Fruit fly (Drosophila melanogaster): ENCODE results near the gene CG5011.

CG5011 gene

DNA sequence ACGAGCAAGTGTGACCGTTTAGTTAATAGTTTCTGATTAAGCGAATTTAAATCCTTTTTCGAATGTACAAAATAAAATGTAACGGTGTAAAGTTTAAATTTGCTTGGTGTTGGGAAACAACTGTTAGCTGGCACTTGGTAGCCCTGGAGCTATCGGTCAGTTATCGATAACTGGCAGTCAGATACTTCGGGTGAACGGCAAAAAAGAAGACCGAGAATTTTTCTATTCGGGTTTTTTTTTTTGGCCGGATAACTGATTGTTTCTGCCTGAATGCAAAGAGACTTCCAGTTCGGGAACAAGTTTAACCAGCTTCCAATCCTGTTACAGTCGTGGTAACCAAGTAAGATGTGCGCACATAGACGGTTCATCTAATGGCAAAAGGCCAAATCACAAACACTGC, 22.9 kb upstream of the CG5011 start, which contains the start of gene CG4896 (continued):
- TF ChIP-seq GATAe (GFP tag; conservative IDR thresholded peaks at IDR 0.05) (no peak), lola (GFP tag; optimal IDR thresholded peaks at IDR 0.05) (no peak), dm (GFP tag; optimal IDR thresholded peaks at IDR 0.05) (no peak), rib (GFP tag; IDR thresholded peaks at IDR 0.05) (no peak), CG11560 (tag; IDR thresholded peaks at IDR 0.05) (no peak), kay (GFP tag; optimal IDR thresholded peaks at IDR 0.05) (no peak), CG14667 (GFP tag; IDR thresholded peaks at IDR 0.05) (no peak), bab2 (GFP tag; optimal IDR thresholded peaks at IDR 0.05) (no peak), emc (GFP tag; optimal IDR thresholded peaks at IDR 0.05) (no peak), Gsc (GFP tag; IDR thresholded peaks at IDR 0.05) (no peak), Adf1 (GFP tag; IDR thresholded peaks at IDR 0.05) (no peak), nau (GFP tag; optimal IDR thresholded peaks at IDR 0.05) (no peak), pros (GFP tag; optimal IDR thresholded peaks at IDR 0.05) (no peak), TFAM (GFP tag; optimal IDR thresholded peaks at IDR 0.05) (no peak), amos (GFP tag; IDR thresholded peaks at IDR 0.05; ENCODE audit: partially characterized antibody) (peak; percentile 70), bigmax (GFP tag; optimal IDR thresholded peaks at IDR 0.05) (no peak), CG30020 (tag; optimal IDR thresholded peaks at IDR 0.05) (no peak), Xrp1 (GFP tag; IDR thresholded peaks at IDR 0.05) (peak; percentile 27; the same call in 1 of the 2 replicates), Rx (GFP tag; IDR thresholded peaks at IDR 0.05) (no peak), cato (GFP tag; optimal IDR thresholded peaks at IDR 0.05; ENCODE audit: borderline replicate concordance) (no peak), MBD-R2 (GFP tag; IDR thresholded peaks at IDR 0.05) (peak; percentile 85), corto (GFP tag; optimal IDR thresholded peaks at IDR 0.05) (no peak), row (GFP tag; IDR thresholded peaks at IDR 0.05) (peak; percentile 27; the same call in 1 of the 3 replicates), ems (GFP tag; optimal IDR thresholded peaks at IDR 0.05) (peak; percentile 28), schlank (tag; optimal IDR thresholded peaks at IDR 0.05) (no peak), NC2α (GFP tag; optimal IDR thresholded peaks at IDR 0.05) (no peak), CG9727 (GFP tag; optimal IDR thresholded peaks at IDR 0.05) (no peak), CG2129 (GFP tag; IDR thresholded peaks at IDR 0.05; ENCODE audit: partially characterized antibody) (no peak), wek (GFP tag; optimal IDR thresholded peaks at IDR 0.05) (no peak), Dad (GFP tag; optimal IDR thresholded peaks at IDR 0.05) (no peak), Ada2b (GFP tag; IDR thresholded peaks at IDR 0.05) (no peak), Drgx (GFP tag; IDR thresholded peaks at IDR 0.05) (no peak), sens-2 (GFP tag; IDR thresholded peaks at IDR 0.05) (no peak), Atf-2 (GFP tag; optimal IDR thresholded peaks at IDR 0.05) (no peak), gt (GFP tag; IDR thresholded peaks at IDR 0.05) (no peak), CrebB (tag; optimal IDR thresholded peaks at IDR 0.05) (no peak), toy (GFP tag; IDR thresholded peaks at IDR 0.05) (no peak), CG9932 (GFP tag; IDR thresholded peaks at IDR 0.05) (no peak), CG9876 (GFP tag; optimal IDR thresholded peaks at IDR 0.05) (no peak), wdn (GFP tag; IDR thresholded peaks at IDR 0.05) (no peak), Sry-δ (GFP tag; optimal IDR thresholded peaks at IDR 0.05) (peak; percentile 74), Hey (tag; optimal IDR thresholded peaks at IDR 0.05) (no peak), Vsx1 (GFP tag; optimal IDR thresholded peaks at IDR 0.05) (no peak), CG8290 (GFP tag; optimal IDR thresholded peaks at IDR 0.05) (peak; percentile 60), CG8290 (tag; optimal IDR thresholded peaks at IDR 0.05) (peak in 1 of 2 experiments; percentile 89), Oaz (GFP tag; IDR thresholded peaks at IDR 0.05) (no peak), Doc3 (GFP tag; IDR thresholded peaks at IDR 0.05; ENCODE audit: partially characterized antibody) (peak; percentile 40; the same call in 1 of the 3 replicates), ap (GFP tag; IDR thresholded peaks at IDR 0.05) (no peak), Poxn (GFP tag; IDR thresholded peaks at IDR 0.05) (no peak), CG10543 (GFP tag; optimal IDR thresholded peaks at IDR 0.05) (no peak), ham (GFP tag; IDR thresholded peaks at IDR 0.05) (no peak), CG10654 (GFP tag; optimal IDR thresholded peaks at IDR 0.05) (no peak), fd3F (GFP tag; optimal IDR thresholded peaks at IDR 0.05) (no peak)

All from whole organism, embryonic.